Worm (Caenorhabditis elegans): ENCODE results near the gene F44B9.8.

ce11 chrIII:8061114-8061513, 31.7 kb upstream of the F44B9.8 start:
- TF ChIP-seq nhr-76 (tag; optimal IDR thresholded peaks at IDR 0.05), result no peak
- no peak for TF ChIP-seq zag-1 (tag; optimal IDR thresholded peaks at IDR 0.05)
